Fruit fly (Drosophila melanogaster): ENCODE results near the gene spn-A.

spn-A gene

DNA sequence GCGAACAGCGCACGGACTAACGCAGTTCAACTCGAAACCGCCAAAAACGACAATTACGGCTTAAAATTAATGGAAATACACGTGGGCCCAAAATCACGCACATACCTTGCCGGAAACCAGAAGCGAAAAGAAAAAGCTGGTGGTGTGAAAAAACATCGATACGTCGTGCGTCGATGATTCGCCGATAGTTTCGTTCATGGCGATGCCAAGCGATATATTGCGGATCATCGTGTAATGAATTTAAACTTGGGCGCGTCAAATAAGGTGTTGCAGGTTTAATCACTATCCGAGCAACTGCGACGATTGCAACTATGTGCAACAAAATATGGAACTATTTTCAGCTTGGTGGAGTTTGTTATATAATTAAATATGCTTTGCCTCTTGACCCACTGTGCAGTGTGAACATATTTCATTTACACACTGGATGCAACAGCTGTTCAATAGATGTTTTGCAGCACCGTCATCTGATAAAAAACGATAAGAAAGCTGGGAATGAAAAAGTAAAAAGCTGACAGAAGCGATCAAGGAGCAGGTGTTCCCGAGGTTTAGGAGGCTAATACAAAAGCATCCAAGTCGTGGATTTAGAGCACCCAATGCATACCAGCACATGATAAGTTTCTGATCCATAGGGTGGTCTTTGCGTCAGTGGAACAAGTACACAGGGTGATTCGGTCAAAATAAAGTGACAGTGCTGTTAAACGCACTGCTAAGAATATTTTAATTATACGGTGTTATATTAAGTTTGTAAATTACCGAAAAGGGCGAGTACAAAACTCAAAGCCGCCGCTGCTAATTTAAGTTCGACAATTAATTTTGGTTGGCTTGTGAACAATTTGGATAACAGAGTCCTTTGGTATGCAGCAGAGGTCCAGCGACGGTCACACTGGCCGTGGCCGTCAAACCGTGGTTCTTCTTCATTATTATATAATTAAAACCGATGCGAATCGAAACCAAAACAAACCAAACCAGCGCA lies 9.5 kb downstream of the spn-A start, which contains the start of the genes RpL32 and CG7943 (continued):
- peak; percentile 100 for TF ChIP-seq CG13287 (GFP tag; IDR thresholded peaks at IDR 0.05; ENCODE audit: partially characterized antibody)
- TF ChIP-seq az2 (GFP tag; optimal IDR thresholded peaks at IDR 0.05), result peak; percentile 70
- TF ChIP-seq jing (GFP tag; optimal IDR thresholded peaks at IDR 0.05), result peak; percentile 66
- peak; percentile 100 for TF ChIP-seq Scr (GFP tag; IDR thresholded peaks at IDR 0.05; ENCODE audit: partially characterized antibody)
- TF ChIP-seq CG3838 (GFP tag; optimal IDR thresholded peaks at IDR 0.05), result peak; percentile 80
- peak; percentile 84 for TF ChIP-seq CG6654 (GFP tag; optimal IDR thresholded peaks at IDR 0.05)
- TF ChIP-seq CG18476 (GFP tag; optimal IDR thresholded peaks at IDR 0.05), result peak; percentile 94
- TF ChIP-seq CG6683 (GFP tag; optimal IDR thresholded peaks at IDR 0.05), result peak; percentile 84
- no peak for TF ChIP-seq h (optimal IDR thresholded peaks at IDR 0.05)
- TF ChIP-seq CG1832 (GFP tag; optimal IDR thresholded peaks at IDR 0.05), result no peak
- peak; percentile 85 for TF ChIP-seq D19B (GFP tag; optimal IDR thresholded peaks at IDR 0.05)
- peak; percentile 98 for TF ChIP-seq gro (GFP tag; optimal IDR thresholded peaks at IDR 0.05)
- peak; percentile 85 for TF ChIP-seq nom (GFP tag; optimal IDR thresholded peaks at IDR 0.05)
- peak; percentile 92 for TF ChIP-seq CG5953 (GFP tag; IDR thresholded peaks at IDR 0.05)
- peak; percentile 86 for TF ChIP-seq CG17385 (GFP tag; optimal IDR thresholded peaks at IDR 0.05)
- TF ChIP-seq pfk (GFP tag; optimal IDR thresholded peaks at IDR 0.05), result peak; percentile 80
- TF ChIP-seq ttk (GFP tag; IDR thresholded peaks at IDR 0.05), result peak; percentile 88
- TF ChIP-seq lab (GFP tag; optimal IDR thresholded peaks at IDR 0.05), result peak; percentile 98
- TF ChIP-seq CG11247 (GFP tag; IDR thresholded peaks at IDR 0.05), result peak; percentile 96
- TF ChIP-seq CG12104 (GFP tag; optimal IDR thresholded peaks at IDR 0.05), result peak; percentile 92
- peak; percentile 94 for TF ChIP-seq CG12659 (GFP tag; optimal IDR thresholded peaks at IDR 0.05)
- TF ChIP-seq Xbp1 (GFP tag; optimal IDR thresholded peaks at IDR 0.05), result peak; percentile 87
- peak; percentile 98 for TF ChIP-seq Sin3A (optimal IDR thresholded peaks at IDR 0.05)
- TF ChIP-seq tgo (GFP tag; IDR thresholded peaks at IDR 0.05), result peak; percentile 93
- no peak for TF ChIP-seq br (optimal IDR thresholded peaks at IDR 0.05)
- peak; percentile 92 for TF ChIP-seq CG1647 (GFP tag; optimal IDR thresholded peaks at IDR 0.05)
- peak; percentile 89 for TF ChIP-seq sr (GFP tag; IDR thresholded peaks at IDR 0.05)
- peak; percentile 85 for TF ChIP-seq TFAM (GFP tag; optimal IDR thresholded peaks at IDR 0.05)
- TF ChIP-seq tx (GFP tag; optimal IDR thresholded peaks at IDR 0.05), result peak; percentile 83
- TF ChIP-seq CG9797 (GFP tag; optimal IDR thresholded peaks at IDR 0.05), result peak; percentile 79
- TF ChIP-seq Antp (GFP tag; optimal IDR thresholded peaks at IDR 0.05), result peak; percentile 98
- TF ChIP-seq ssp (GFP tag; IDR thresholded peaks at IDR 0.05), result peak; percentile 91
- TF ChIP-seq sna (GFP tag; IDR thresholded peaks at IDR 0.05; ENCODE audit: partially characterized antibody), result peak; percentile 100
- peak; percentile 89 for TF ChIP-seq MBD-R2 (GFP tag; IDR thresholded peaks at IDR 0.05)
- TF ChIP-seq ci (GFP tag; IDR thresholded peaks at IDR 0.05), result peak; percentile 97
- TF ChIP-seq Fer2 (tag; optimal IDR thresholded peaks at IDR 0.05), result peak; percentile 92
- peak in 1 of 2 experiments; percentile 84 for TF ChIP-seq bsh (GFP tag; optimal IDR thresholded peaks at IDR 0.05)
- TF ChIP-seq bbx (GFP tag; IDR thresholded peaks at IDR 0.05; ENCODE audit: partially characterized antibody), result peak; percentile 100
- TF ChIP-seq Dfd (GFP tag; optimal IDR thresholded peaks at IDR 0.05), result no peak
- peak; percentile 74 for TF ChIP-seq CG3065 (GFP tag; optimal IDR thresholded peaks at IDR 0.05)
- TF ChIP-seq tin (GFP tag; optimal IDR thresholded peaks at IDR 0.05), result peak; percentile 96
- no peak for TF ChIP-seq CG8478 (optimal IDR thresholded peaks at IDR 0.05)
- TF ChIP-seq CG7271 (tag; optimal IDR thresholded peaks at IDR 0.05), result peak; percentile 84
- TF ChIP-seq fu2 (GFP tag; optimal IDR thresholded peaks at IDR 0.05), result peak; percentile 88
- no peak for TF ChIP-seq CG17568 (GFP tag; optimal IDR thresholded peaks at IDR 0.05)
- TF ChIP-seq CG17359 (tag; optimal IDR thresholded peaks at IDR 0.05), result peak; percentile 93
- TF ChIP-seq eve (GFP tag; optimal IDR thresholded peaks at IDR 0.05), result peak in 1 of 2 experiments; percentile 77
- peak; percentile 90 for TF ChIP-seq ara (GFP tag; IDR thresholded peaks at IDR 0.05)
- peak; percentile 100 for TF ChIP-seq CG2129 (GFP tag; IDR thresholded peaks at IDR 0.05; ENCODE audit: partially characterized antibody)
